Fruit fly (Drosophila melanogaster) whole organism, embryonic: ENCODE results near the gene veli.

ENCODE experiments used
- Abd-B ChIP-seq: fragments of 200-800 bp; sonication (Bioruptor generic); optimal IDR thresholded peaks from 2 replicates; lab custom pipeline; 2018; ENCODE audit warnings: missing biosample characterization, mild to moderate bottlenecking, missing genetic modification characterization, moderate library complexity
- Atf3 ChIP-seq: fragments of 200-800 bp; sonication (Bioruptor generic); optimal IDR thresholded peaks from 3 replicates; lab custom pipeline; 2016; ENCODE audit warnings: missing biosample characterization, missing genetic modification characterization
- B-H1 ChIP-seq: fragments of 200-800 bp; sonication (Bioruptor generic); IDR thresholded peaks from 3 replicates; pipeline ENCODE4 v1.3.6; 2022; ENCODE audit warnings: missing biosample characterization, missing genetic modification characterization
- CG10366 ChIP-seq: fragments of 200-800 bp; sonication (Bioruptor generic); IDR thresholded peaks from 2 replicates; pipeline ENCODE4 v1.3.6; 2022; ENCODE audit warnings: missing biosample characterization, missing genetic modification characterization
- CG10959 ChIP-seq: fragments of 200-800 bp; sonication (Bioruptor generic); IDR thresholded peaks from 2 replicates; pipeline ENCODE4 v1.3.6; 2022; ENCODE audit warnings: missing biosample characterization, missing genetic modification characterization
- CG11085 ChIP-seq: fragments of 200-800 bp; sonication (Bioruptor generic); IDR thresholded peaks from 2 replicates; pipeline ENCODE4 v1.3.6; 2022; ENCODE audit warnings: missing biosample characterization, missing genetic modification characterization
- CG17568 ChIP-seq: fragments of 200-800 bp; sonication (Bioruptor generic); optimal IDR thresholded peaks from 2 replicates; lab custom pipeline; 2018; ENCODE audit warnings: missing biosample characterization, mild to moderate bottlenecking, missing genetic modification characterization, moderate library complexity
- CG18476 ChIP-seq: fragments of 200-800 bp; sonication (Bioruptor generic); optimal IDR thresholded peaks from 2 replicates; lab custom pipeline; 2016; ENCODE audit warnings: missing biosample characterization, mild to moderate bottlenecking, missing genetic modification characterization
- CG4360 ChIP-seq: fragments of 200-800 bp; sonication (Bioruptor generic); IDR thresholded peaks from 2 replicates; pipeline ENCODE4 v1.3.6; 2022; ENCODE audit warnings: missing biosample characterization, missing genetic modification characterization
- CG4617 ChIP-seq: fragments of 200-800 bp; sonication (Bioruptor generic); optimal IDR thresholded peaks from 3 replicates; lab custom pipeline; 2016; ENCODE audit warnings: missing biosample characterization, missing genetic modification characterization, borderline replicate concordance
- CG5953 ChIP-seq: fragments of 200-800 bp; sonication (Bioruptor generic); IDR thresholded peaks from 2 replicates; pipeline ENCODE4 v1.3.6; 2022; ENCODE audit warnings: missing biosample characterization, missing genetic modification characterization
- CG7271 ChIP-seq: fragments of 200-800 bp; sonication (Bioruptor generic); optimal IDR thresholded peaks from 2 replicates; lab custom pipeline; 2018; ENCODE audit warnings: missing biosample characterization, mild to moderate bottlenecking, missing genetic modification characterization, moderate library complexity
- CG7556 ChIP-seq: fragments of 200-800 bp; sonication (Bioruptor generic); optimal IDR thresholded peaks from 2 replicates; lab custom pipeline; 2017; ENCODE audit warnings: missing biosample characterization, mild to moderate bottlenecking, missing genetic modification characterization
- CG7839 ChIP-seq: fragments of 200-800 bp; sonication (Bioruptor generic); optimal IDR thresholded peaks from 3 replicates; lab custom pipeline; 2018; ENCODE audit warnings: missing biosample characterization, mild to moderate bottlenecking, missing genetic modification characterization, moderate library complexity
- CG8944 ChIP-seq: fragments of 200-800 bp; sonication (Bioruptor generic); optimal IDR thresholded peaks from 3 replicates; lab custom pipeline; 2016; ENCODE audit warnings: missing biosample characterization, missing genetic modification characterization
- CG9437 ChIP-seq: fragments of 200-800 bp; sonication (Bioruptor generic); optimal IDR thresholded peaks from 2 replicates; lab custom pipeline; 2018; ENCODE audit warnings: missing biosample characterization, mild to moderate bottlenecking, missing genetic modification characterization
- CrebB ChIP-seq: fragments of 200-800 bp; sonication (Bioruptor generic); optimal IDR thresholded peaks from 3 replicates; lab custom pipeline; 2018; ENCODE audit warnings: missing biosample characterization, mild to moderate bottlenecking, missing genetic modification characterization
- Dip3 ChIP-seq: fragments of 200-800 bp; sonication (Bioruptor generic); optimal IDR thresholded peaks from 3 replicates; lab custom pipeline; 2016; ENCODE audit warnings: missing biosample characterization, missing genetic modification characterization
- Dll ChIP-seq: fragments of 200-800 bp; sonication (Bioruptor generic); IDR thresholded peaks from 4 replicates; pipeline ENCODE4 v1.3.6; 2022; ENCODE audit warnings: missing biosample characterization, missing genetic modification characterization; ENCODE audit not compliant: partially characterized antibody
- Drgx ChIP-seq: fragments of 200-800 bp; sonication (Bioruptor generic); IDR thresholded peaks from 2 replicates; pipeline ENCODE4 v1.3.6; 2022; ENCODE audit warnings: missing biosample characterization, missing genetic modification characterization
- E2f1 ChIP-seq: fragments of 200-800 bp; sonication (Bioruptor generic); IDR thresholded peaks from 2 replicates; pipeline ENCODE4 v1.3.6; 2022; ENCODE audit warnings: missing biosample characterization, missing genetic modification characterization
- Gug ChIP-seq: fragments of 200-800 bp; sonication (Bioruptor generic); IDR thresholded peaks from 4 replicates; pipeline ENCODE4 v1.3.6; 2022; ENCODE audit warnings: missing biosample characterization, missing genetic modification characterization
- HLH4C ChIP-seq: fragments of 200-800 bp; sonication (Bioruptor generic); IDR thresholded peaks from 3 replicates; pipeline ENCODE4 v1.3.6; 2022; ENCODE audit warnings: missing biosample characterization, missing genetic modification characterization; ENCODE audit not compliant: partially characterized antibody
- Hmx ChIP-seq: fragments of 200-800 bp; sonication (Bioruptor generic); optimal IDR thresholded peaks from 2 replicates; lab custom pipeline; 2016; ENCODE audit warnings: missing biosample characterization, missing genetic modification characterization
- Lim3 ChIP-seq: fragments of 200-800 bp; sonication (Bioruptor generic); IDR thresholded peaks from 2 replicates; pipeline ENCODE4 v1.3.6; 2022; ENCODE audit warnings: missing biosample characterization, missing genetic modification characterization
- Oli ChIP-seq: fragments of 200-800 bp; sonication (Bioruptor generic); optimal IDR thresholded peaks from 2 replicates; lab custom pipeline; 2018; ENCODE audit warnings: missing biosample characterization, mild to moderate bottlenecking, missing genetic modification characterization, moderate library complexity
- Usf ChIP-seq: fragments of 200-800 bp; sonication (Bioruptor generic); optimal IDR thresholded peaks from 2 replicates; lab custom pipeline; 2017; ENCODE audit warnings: missing genotype, missing biosample characterization, missing genetic modification characterization
- ap ChIP-seq: fragments of 200-800 bp; sonication (Bioruptor generic); IDR thresholded peaks from 2 replicates; pipeline ENCODE4 v1.3.6; 2022; ENCODE audit warnings: missing biosample characterization, missing genetic modification characterization
- br ChIP-seq: fragments of >200 bp; optimal IDR thresholded peaks from 2 replicates; lab custom pipeline; 2017
- ci ChIP-seq: fragments of 200-800 bp; sonication (Bioruptor generic); IDR thresholded peaks from 3 replicates; pipeline ENCODE4 v1.3.6; 2022; ENCODE audit warnings: missing biosample characterization, missing genetic modification characterization
- dati ChIP-seq: fragments of 200-800 bp; sonication (Bioruptor generic); IDR thresholded peaks from 2 replicates; pipeline ENCODE4 v1.3.6; 2022; ENCODE audit warnings: missing biosample characterization, missing genetic modification characterization
- ems ChIP-seq: fragments of 200-800 bp; sonication (Bioruptor generic); optimal IDR thresholded peaks from 3 replicates; lab custom pipeline; 2016; ENCODE audit warnings: missing biosample characterization, missing genetic modification characterization
- fru ChIP-seq: fragments of >200 bp; optimal IDR thresholded peaks from 2 replicates; lab custom pipeline; 2017
- grau ChIP-seq: fragments of 200-800 bp; optimal IDR thresholded peaks from 3 replicates; lab custom pipeline; 2019; ENCODE audit warnings: missing biosample characterization, mild to moderate bottlenecking, missing genetic modification characterization, moderate library complexity
- hth ChIP-seq: fragments of >200 bp; optimal IDR thresholded peaks from 2 replicates; lab custom pipeline; 2017; ENCODE audit warnings: inconsistent platforms
- jigr1 ChIP-seq: fragments of 200-800 bp; sonication (Bioruptor generic); IDR thresholded peaks from 3 replicates; pipeline ENCODE4 v1.3.6; 2022; ENCODE audit warnings: missing biosample characterization, missing genetic modification characterization
- jing ChIP-seq: fragments of 200-800 bp; sonication (Bioruptor generic); optimal IDR thresholded peaks from 2 replicates; lab custom pipeline; 2018; ENCODE audit warnings: missing biosample characterization, mild to moderate bottlenecking, missing genetic modification characterization
- ken ChIP-seq: fragments of 200-800 bp; sonication (Bioruptor generic); IDR thresholded peaks from 3 replicates; pipeline ENCODE4 v1.3.6; 2022; ENCODE audit warnings: missing biosample characterization, missing genetic modification characterization
- klu ChIP-seq: fragments of 200-800 bp; sonication (Bioruptor generic); IDR thresholded peaks from 2 replicates; pipeline ENCODE4 v1.3.6; 2022; ENCODE audit warnings: missing biosample characterization, missing genetic modification characterization
- lbe ChIP-seq: fragments of 200-800 bp; sonication (Bioruptor generic); optimal IDR thresholded peaks from 2 replicates; lab custom pipeline; 2016; ENCODE audit warnings: missing biosample characterization, mild to moderate bottlenecking, missing genetic modification characterization
- peb ChIP-seq: fragments of 200-800 bp; sonication (Bioruptor generic); IDR thresholded peaks from 2 replicates; pipeline ENCODE4 v1.3.6; 2022; ENCODE audit warnings: missing biosample characterization, missing genetic modification characterization
- prd ChIP-seq, 3 experiments: fragments of >200 bp in 2 of 3; fragments of 200-800 bp in 1 of 3; sonication (Bioruptor generic) in 1 of 3; optimal IDR thresholded peaks in 2 of 3; IDR thresholded peaks in 1 of 3; 2 replicates in 2 of 3; 3 replicates in 1 of 3; pipeline versions ENCODE4 v1.3.6 to Lab custom; 2017 to 2022; ENCODE audit warnings: missing biosample characterization in 1 of 3, missing genetic modification characterization in 1 of 3
- schlank ChIP-seq: fragments of 200-800 bp; sonication (Bioruptor generic); optimal IDR thresholded peaks from 2 replicates; lab custom pipeline; 2018; ENCODE audit warnings: missing biosample characterization, mild to moderate bottlenecking, missing genetic modification characterization
- sim ChIP-seq: fragments of 200-800 bp; sonication (Bioruptor generic); IDR thresholded peaks from 2 replicates; pipeline ENCODE4 v1.3.6; 2022; ENCODE audit warnings: missing biosample characterization, missing genetic modification characterization
- sqz ChIP-seq: fragments of 200-800 bp; sonication (Bioruptor generic); optimal IDR thresholded peaks from 3 replicates; lab custom pipeline; 2018; ENCODE audit warnings: missing biosample characterization, mild to moderate bottlenecking, missing genetic modification characterization
- tll ChIP-seq, 2 experiments: fragments of 200-800 bp in 1 of 2; fragments of >200 bp in 1 of 2; sonication (Bioruptor generic) in 1 of 2; optimal IDR thresholded peaks; 2 replicates each; lab custom pipeline; 2017 to 2019; ENCODE audit warnings: missing biosample characterization in 2 of 2, missing genetic modification characterization in 2 of 2, mild to moderate bottlenecking in 1 of 2, moderate library complexity in 1 of 2
- vnd ChIP-seq: fragments of 200-800 bp; sonication (Bioruptor generic); IDR thresholded peaks from 3 replicates; pipeline ENCODE4 v1.3.6; 2022; ENCODE audit warnings: missing biosample characterization, missing genetic modification characterization; ENCODE audit not compliant: partially characterized antibody
- wdn ChIP-seq: fragments of 200-800 bp; sonication (Bioruptor generic); IDR thresholded peaks from 2 replicates; pipeline ENCODE4 v1.3.6; 2022; ENCODE audit warnings: missing biosample characterization, missing genetic modification characterization
- z ChIP-seq: fragments of 200-800 bp; sonication (Bioruptor generic); IDR thresholded peaks from 3 replicates; pipeline ENCODE4 v1.3.6; 2022; ENCODE audit warnings: missing biosample characterization, missing genetic modification characterization
- zen2 ChIP-seq: fragments of 200-800 bp; sonication (Bioruptor generic); IDR thresholded peaks from 3 replicates; pipeline ENCODE4 v1.3.6; 2022; ENCODE audit warnings: missing biosample characterization, missing genetic modification characterization; ENCODE audit not compliant: partially characterized antibody

The veli gene

DNA sequence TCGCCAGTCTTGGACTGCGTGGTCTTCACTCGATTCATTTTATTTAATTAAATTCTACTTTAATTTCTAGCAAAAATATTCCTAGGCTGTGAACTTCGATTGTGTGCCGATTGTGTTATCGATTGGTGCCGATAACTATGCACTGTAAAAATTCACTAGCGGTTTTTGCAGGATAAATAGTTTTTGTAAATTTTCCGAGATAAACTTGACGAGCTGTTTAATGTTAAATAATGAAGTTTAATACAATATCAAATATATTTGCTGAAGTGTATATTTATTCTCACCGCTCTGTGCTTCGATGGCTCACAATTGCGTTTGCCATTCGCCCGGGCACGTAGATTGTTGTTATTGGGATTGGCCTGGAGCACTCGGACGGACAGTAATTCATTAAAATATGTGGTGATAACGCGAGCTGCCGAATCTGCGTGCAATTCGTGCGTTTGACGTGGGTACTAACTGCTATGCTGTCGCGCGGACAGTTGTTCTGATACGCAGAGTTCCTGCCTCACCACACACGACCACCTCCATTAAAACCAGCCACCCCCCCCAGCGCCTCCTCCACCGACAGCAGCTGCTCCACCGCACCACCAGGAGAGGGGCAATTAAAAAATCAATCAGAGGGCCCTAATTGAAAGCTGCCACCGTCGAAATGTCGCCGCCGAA, 40.4 kb downstream of the veli start, which contains the start of the genes EMC6 and Hr96:
Gene EMC6 (minus strand): TSS at position 123 of the 663 bp plus-strand sequence.
Gene Hr96 (plus strand): TSS at position 341 of the 663 bp plus-strand sequence.
- TF ChIP-seq vnd (GFP tag; lab: Robert Waterston, UW) (peak; percentile 60; the same call in 2 of the 3 replicates), peb (GFP tag; lab: Robert Waterston, UW) (peak; percentile 47; the same call in 1 of the 2 replicates), Dll (GFP tag; lab: Robert Waterston, UW) (peak; percentile 78), jing (GFP tag; lab: Kevin White, UChicago) (peak; percentile 80), Drgx (GFP tag; lab: Robert Waterston, UW) (peak; percentile 92), z (peak; percentile 7; the same call in 1 of the 3 replicates), zen2 (GFP tag; lab: Robert Waterston, UW) (peak; percentile 50; the same call in 1 of the 3 replicates), CG10366 (GFP tag; lab: Robert Waterston, UW) (peak; percentile 93), schlank (tag; lab: Kevin White, UChicago) (peak; percentile 87), CG11085 (GFP tag; lab: Robert Waterston, UW) (peak; percentile 90), CG8944 (GFP tag; lab: Kevin White, UChicago) (peak; percentile 91), hth (lab: Kevin White, UChicago) (no peak), CrebB (peak; percentile 92), CG7839 (tag; lab: Kevin White, UChicago) (peak; percentile 94), Hmx (GFP tag; lab: Kevin White, UChicago) (peak; percentile 75), jigr1 (GFP tag; lab: Robert Waterston, UW) (peak; percentile 62; the same call in 2 of the 3 replicates), fru (lab: Kevin White, UChicago) (no peak), E2f1 (GFP tag; lab: Robert Waterston, UW) (peak; percentile 91), ken (peak; percentile 96), Oli (peak; percentile 87), dati (peak; percentile 74; the same call in 1 of the 2 replicates), CG17568 (GFP tag; lab: Kevin White, UChicago) (no peak), CG7271 (tag; lab: Kevin White, UChicago) (peak; percentile 82), ci (GFP tag; lab: Robert Waterston, UW) (peak; percentile 95), CG5953 (peak; percentile 93), ap (GFP tag; lab: Robert Waterston, UW) (peak; percentile 74), CG4617 (GFP tag; lab: Kevin White, UChicago) (peak; percentile 99), tll (GFP tag; optimal IDR thresholded peaks at IDR 0.05; lab: Kevin White, UChicago) (peak in 1 of 2 experiments; percentile 34), klu (GFP tag; lab: Robert Waterston, UW) (peak; percentile 88), grau (tag; lab: Kevin White, UChicago) (peak; percentile 92), B-H1 (GFP tag; lab: Robert Waterston, UW) (peak; percentile 90), Abd-B (GFP tag; lab: Kevin White, UChicago) (peak; percentile 89), Lim3 (GFP tag; lab: Robert Waterston, UW) (peak; percentile 72), CG18476 (GFP tag; lab: Kevin White, UChicago) (peak; percentile 94), CG7556 (GFP tag; lab: Kevin White, UChicago) (peak; percentile 91), lbe (GFP tag; lab: Kevin White, UChicago) (peak; percentile 92), CG9437 (GFP tag; lab: Kevin White, UChicago) (peak; percentile 71), CG4360 (GFP tag; lab: Robert Waterston, UW) (peak; percentile 75), Usf (peak; percentile 84), Gug (GFP tag; lab: Robert Waterston, UW) (peak; percentile 93), wdn (GFP tag; lab: Robert Waterston, UW) (peak; percentile 93), Atf3 (GFP tag; lab: Kevin White, UChicago) (peak; percentile 91), ems (GFP tag; lab: Kevin White, UChicago) (peak; percentile 96), HLH4C (GFP tag; lab: Robert Waterston, UW) (peak; percentile 84), prd (optimal IDR thresholded peaks at IDR 0.05; lab: Kevin White, UChicago) (no peak), prd (GFP tag; IDR thresholded peaks at IDR 0.05; lab: Robert Waterston, UW) (peak; percentile 96), Dip3 (GFP tag; lab: Kevin White, UChicago) (peak; percentile 94), sim (GFP tag; lab: Robert Waterston, UW) (peak; percentile 80), CG10959 (peak; percentile 87), sqz (GFP tag; lab: Kevin White, UChicago) (no peak), br (lab: Kevin White, UChicago) (no peak)
